Worm (Caenorhabditis elegans): ENCODE measurements around the gene F18A1.1.

DNA sequence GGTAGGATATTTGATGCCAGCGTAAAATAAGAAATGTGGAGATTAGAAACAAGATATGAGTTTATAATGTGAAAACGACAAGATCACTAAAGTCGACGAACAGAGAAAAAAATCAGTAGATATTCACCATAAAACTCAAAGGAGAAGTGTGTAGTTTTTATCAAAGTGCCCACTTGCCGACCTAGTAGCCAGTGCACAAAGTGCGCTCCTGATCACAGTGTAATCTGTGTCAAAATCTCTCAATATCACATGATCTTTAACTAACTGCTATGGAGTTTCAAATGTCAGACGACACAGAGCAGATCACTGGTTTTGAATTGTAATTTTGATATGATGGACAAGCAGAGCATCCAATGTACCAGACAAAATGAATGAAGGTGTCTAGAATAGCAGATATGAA lies 35.8 kb downstream of the F18A1.1 start:
- TF ChIP-seq W03F9.2 (tag; optimal IDR thresholded peaks at IDR 0.05) (no peak), him-1 (tag; optimal IDR thresholded peaks at IDR 0.05) (no peak), dao-5 (tag; optimal IDR thresholded peaks at IDR 0.05) (no peak)
